Worm (Caenorhabditis elegans) whole organism, early embryonic: Measurements from ENCODE around the gene acs-5.

Experiments
- F13C5.2 ChIP-seq: sonication (generic microtip); optimal IDR thresholded peaks from 2 replicates; lab custom pipeline; 2017; ENCODE audit warnings: mild to moderate bottlenecking, missing genetic modification characterization, inconsistent platforms, missing compliant biosample characterization
- flt-1 ChIP-seq: fragments of 200-800 bp; sonication (Bioruptor generic); IDR thresholded peaks from 2 replicates; pipeline ENCODE4 v1.3.6; 2022; ENCODE audit warnings: missing genetic modification characterization, missing compliant biosample characterization
- sea-1 ChIP-seq: fragments of 200-800 bp; sonication (Bioruptor generic); conservative IDR thresholded peaks from 2 replicates; pipeline ENCODE4 v1.3.6; 2022; ENCODE audit warnings: missing genetic modification characterization, missing compliant biosample characterization
- tbx-11 ChIP-seq: fragments of 200-800 bp; sonication (Bioruptor generic); IDR thresholded peaks from 2 replicates; pipeline ENCODE4 v1.3.6; 2022; ENCODE audit warnings: missing genetic modification characterization, missing compliant biosample characterization
- tra-4 ChIP-seq: sonication (generic microtip); optimal IDR thresholded peaks from 2 replicates; lab custom pipeline; 2017; ENCODE audit warnings: missing genetic modification characterization, missing compliant biosample characterization

- TF ChIP-seq flt-1 (GFP tag; lab: Robert Waterston, UW) (no peak), sea-1 (GFP tag; lab: Robert Waterston, UW) (no peak), F13C5.2 (no peak), tbx-11 (GFP tag; lab: Robert Waterston, UW) (no peak), tra-4 (no peak)
Observed at ce11 chrIII:13492377-13492776, 51.0 kb downstream of the acs-5 start, which contains the start of gene twk-40.
